Worm (Caenorhabditis elegans) whole organism, L1 larva: ENCODE data around the gene D1086.12.

ENCODE experiments used
- C16A3.4 ChIP-seq: fragments of 150-350 bp; optimal IDR thresholded peaks from 2 replicates; lab custom pipeline; 2014; ENCODE audit warnings: missing biosample characterization, missing genetic modification characterization
- F16B12.6 ChIP-seq: fragments of 150-350 bp; optimal IDR thresholded peaks from 2 replicates; lab custom pipeline; 2014; ENCODE audit warnings: missing biosample characterization, missing genetic modification characterization
- aha-1 ChIP-seq: fragments of 150-350 bp; optimal IDR thresholded peaks from 2 replicates; lab custom pipeline; 2014; ENCODE audit warnings: missing biosample characterization, missing genetic modification characterization
- alr-1 ChIP-seq: fragments of 200-800 bp; sonication (Bioruptor generic); optimal IDR thresholded peaks from 2 replicates; lab custom pipeline; 2018; ENCODE audit warnings: borderline replicate concordance, mild to moderate bottlenecking, missing genetic modification characterization, missing compliant biosample characterization
- aly-2 ChIP-seq: fragments of 150-350 bp; optimal IDR thresholded peaks from 2 replicates; lab custom pipeline; 2014; ENCODE audit warnings: missing biosample characterization, missing genetic modification characterization
- blmp-1 ChIP-seq: fragments of 150-350 bp; optimal IDR thresholded peaks from 2 replicates; lab custom pipeline; 2014; ENCODE audit warnings: missing biosample characterization, missing genetic modification characterization
- ceh-8 ChIP-seq: fragments of 200-800 bp; sonication (Bioruptor generic); optimal IDR thresholded peaks from 2 replicates; lab custom pipeline; 2018; ENCODE audit warnings: mild to moderate bottlenecking, missing genetic modification characterization, moderate library complexity, missing compliant biosample characterization
- ceh-90 ChIP-seq: sonication (generic microtip); optimal IDR thresholded peaks from 2 replicates; lab custom pipeline; 2016; ENCODE audit warnings: missing genetic modification characterization, missing compliant biosample characterization
- ces-1 ChIP-seq: fragments of 150-350 bp; optimal IDR thresholded peaks from 2 replicates; lab custom pipeline; 2014; ENCODE audit warnings: missing biosample characterization, missing genetic modification reagents, missing genetic modification characterization
- efl-3 ChIP-seq: fragments of 200-800 bp; sonication (Bioruptor generic); optimal IDR thresholded peaks from 2 replicates; lab custom pipeline; 2018; ENCODE audit warnings: mild to moderate bottlenecking, missing genetic modification characterization, missing compliant biosample characterization
- egl-13 ChIP-seq: sonication (generic microtip); optimal IDR thresholded peaks from 2 replicates; lab custom pipeline; 2016; ENCODE audit warnings: missing genotype, missing genetic modification reagents, missing genetic modification characterization, missing compliant biosample characterization
- egl-27 ChIP-seq, 2 experiments: fragments of 150-350 bp in 1 of 2; sonication (generic microtip); optimal IDR thresholded peaks; 3 replicates each; lab custom pipeline; 2017 to 2018; ENCODE audit warnings: missing biosample characterization in 2 of 2, missing genetic modification characterization in 2 of 2, missing genetic modification reagents in 2 of 2
- elt-3 ChIP-seq, 6 experiments: fragments of 150-350 bp in 1 of 6; sonication (generic microtip); optimal IDR thresholded peaks; 2 replicates each; lab custom pipeline; 2017 to 2018; ENCODE audit warnings: missing biosample characterization in 6 of 6, missing genetic modification characterization in 6 of 6, inconsistent platforms in 1 of 6
- hpl-2 ChIP-seq: fragments of 150-350 bp; optimal IDR thresholded peaks from 2 replicates; lab custom pipeline; 2014; ENCODE audit warnings: missing biosample characterization, missing genetic modification reagents, missing genetic modification characterization
- irx-1 ChIP-seq: sonication (generic microtip); optimal IDR thresholded peaks from 2 replicates; lab custom pipeline; 2016; ENCODE audit warnings: missing genetic modification characterization, missing compliant biosample characterization
- lin-15B ChIP-seq: fragments of 150-350 bp; sonication (generic microtip); optimal IDR thresholded peaks from 3 replicates; lab custom pipeline; 2014; ENCODE audit warnings: missing biosample characterization, missing genetic modification characterization
- mab-9 ChIP-seq: fragments of 200-800 bp; sonication (Bioruptor generic); IDR thresholded peaks from 2 replicates; pipeline ENCODE4 v1.3.6; 2022; ENCODE audit warnings: missing genetic modification reagents, missing genetic modification characterization, missing compliant biosample characterization
- mef-2 ChIP-seq: fragments of 150-350 bp; optimal IDR thresholded peaks from 2 replicates; lab custom pipeline; 2014; ENCODE audit warnings: missing biosample characterization, missing genetic modification characterization
- nhr-11 ChIP-seq: fragments of 150-350 bp; optimal IDR thresholded peaks from 2 replicates; lab custom pipeline; 2014; ENCODE audit warnings: missing biosample characterization, missing genetic modification characterization
- nhr-12 ChIP-seq: sonication (generic microtip); optimal IDR thresholded peaks from 2 replicates; lab custom pipeline; 2017; ENCODE audit warnings: missing biosample characterization, missing genetic modification characterization
- nhr-19 ChIP-seq: fragments of 200-800 bp; sonication (Bioruptor generic); conservative IDR thresholded peaks from 2 replicates; pipeline ENCODE4 v1.3.6; 2022; ENCODE audit warnings: missing genetic modification characterization, missing compliant biosample characterization
- nhr-20 ChIP-seq: sonication (generic microtip); optimal IDR thresholded peaks from 2 replicates; lab custom pipeline; 2016; ENCODE audit warnings: mild to moderate bottlenecking, missing genetic modification characterization, missing compliant biosample characterization
- nhr-237 ChIP-seq: fragments of 150-350 bp; optimal IDR thresholded peaks from 2 replicates; lab custom pipeline; 2014; ENCODE audit warnings: missing biosample characterization, missing genetic modification characterization
- nhr-71 ChIP-seq: sonication (generic microtip); optimal IDR thresholded peaks from 2 replicates; lab custom pipeline; 2016; ENCODE audit warnings: mild to moderate bottlenecking, missing genetic modification characterization, moderate library complexity, missing compliant biosample characterization
- nhr-77 ChIP-seq: fragments of 150-350 bp; optimal IDR thresholded peaks from 2 replicates; lab custom pipeline; 2014; ENCODE audit warnings: missing biosample characterization, missing genetic modification characterization
- nhr-84 ChIP-seq: sonication (generic microtip); optimal IDR thresholded peaks from 2 replicates; lab custom pipeline; 2017; ENCODE audit warnings: missing biosample characterization, missing genetic modification characterization
- nhr-85 ChIP-seq: sonication (generic microtip); peaks from one replicate; lab custom pipeline; 2016; ENCODE audit warnings: missing genetic modification characterization, inconsistent platforms, missing compliant biosample characterization
- pag-3 ChIP-seq: sonication (generic microtip); optimal IDR thresholded peaks from 2 replicates; lab custom pipeline; 2017; ENCODE audit warnings: missing genetic modification characterization, mild to moderate bottlenecking, missing compliant biosample characterization, antibody characterized with exemption, borderline replicate concordance; ENCODE audit not compliant: insufficient read depth
- pqm-1 ChIP-seq: sonication (generic microtip); optimal IDR thresholded peaks from 3 replicates; lab custom pipeline; 2017; ENCODE audit warnings: missing biosample characterization, missing genetic modification characterization
- skn-1 ChIP-seq: fragments of 150-350 bp; optimal IDR thresholded peaks from 2 replicates; lab custom pipeline; 2014; ENCODE audit warnings: missing biosample characterization, missing genetic modification characterization
- snu-23 ChIP-seq: sonication (generic microtip); optimal IDR thresholded peaks from 2 replicates; lab custom pipeline; 2016; ENCODE audit warnings: missing genetic modification characterization, missing compliant biosample characterization
- sup-37 ChIP-seq: fragments of 200-800 bp; sonication (Bioruptor generic); optimal IDR thresholded peaks from 2 replicates; lab custom pipeline; 2018; ENCODE audit warnings: mild to moderate bottlenecking, missing genetic modification characterization, missing compliant biosample characterization
- unc-30 ChIP-seq: sonication (generic microtip); optimal IDR thresholded peaks from 2 replicates; lab custom pipeline; 2017; ENCODE audit warnings: missing biosample characterization, missing genetic modification characterization
- unc-86 ChIP-seq: sonication (generic microtip); optimal IDR thresholded peaks from 2 replicates; lab custom pipeline; 2016; ENCODE audit warnings: missing genetic modification characterization, missing compliant biosample characterization
- unc-98 ChIP-seq: fragments of 200-800 bp; sonication (Bioruptor generic); IDR thresholded peaks from 2 replicates; pipeline ENCODE4 v1.3.6; 2022; ENCODE audit warnings: missing genetic modification characterization, missing compliant biosample characterization
- xbp-1 ChIP-seq: sonication (generic microtip); optimal IDR thresholded peaks from 2 replicates; lab custom pipeline; 2016; ENCODE audit warnings: missing genetic modification characterization, missing compliant biosample characterization

D1086.12 gene

DNA sequence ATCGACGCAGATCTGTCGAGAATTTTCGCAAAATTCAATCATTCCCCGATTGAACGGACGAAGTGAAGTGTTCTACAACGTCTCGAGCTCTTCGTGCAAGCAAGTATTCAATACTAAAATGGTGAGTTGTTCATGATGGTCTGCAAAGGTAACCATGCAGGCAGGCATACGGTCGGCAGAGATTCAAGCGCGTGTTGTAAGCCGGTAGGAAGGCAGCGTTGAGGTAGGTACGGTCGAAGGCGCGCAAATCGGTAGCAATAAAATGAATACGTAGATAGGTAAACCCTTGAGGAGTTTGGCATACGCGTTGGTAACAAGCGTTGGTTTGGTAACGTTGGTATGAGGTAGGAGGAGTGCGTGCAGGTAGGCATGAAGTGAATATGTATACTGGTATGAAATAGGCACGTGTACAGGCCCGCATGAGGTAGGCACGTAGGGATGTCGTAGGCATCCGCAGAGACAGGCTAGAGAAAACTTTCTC is 33.1 kb upstream of the D1086.12 start, which contains the start of gene D1086.17:
D1086.17 (plus strand) TSS at position 51 of the 481 bp plus-strand sequence.
- TF ChIP-seq blmp-1 (tag; lab: Kevin White, UChicago) (no peak), unc-86 (tag; lab: Kevin White, UChicago) (no peak), efl-3 (GFP tag; lab: Kevin White, UChicago) (no peak), nhr-12 (no peak), pqm-1 (tag; lab: Kevin White, UChicago) (no peak), ceh-90 (tag; lab: Kevin White, UChicago) (no peak), pag-3 (no peak), nhr-237 (no peak), nhr-77 (tag; lab: Kevin White, UChicago) (no peak), unc-98 (GFP tag; lab: Robert Waterston, UW) (no peak), lin-15B (no peak), aha-1 (tag; lab: Kevin White, UChicago) (no peak)
- TF ChIP-seq, all 84 proteins: peak for 0

DNA sequence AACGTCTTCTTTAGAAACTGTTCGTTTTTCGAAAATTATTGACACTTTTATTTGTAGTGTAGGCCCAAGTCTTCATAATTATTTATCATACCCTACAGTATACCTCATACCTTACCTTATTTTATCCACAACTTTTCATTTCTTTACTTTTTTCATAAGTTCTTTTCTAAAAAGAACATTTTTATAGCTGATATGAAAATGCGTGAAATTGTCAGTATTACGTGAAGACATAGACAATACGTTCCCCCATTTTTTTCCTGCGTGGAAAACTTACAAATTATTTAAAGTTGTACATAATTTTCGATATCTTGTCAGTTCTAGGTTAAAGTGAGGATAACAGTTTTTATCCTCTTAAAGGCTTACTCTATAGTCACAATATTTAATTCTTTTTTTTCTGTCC is 31.1 kb upstream of the D1086.12 start:
- TF ChIP-seq alr-1 (tag; lab: Kevin White, UChicago) (no peak), nhr-11 (no peak), nhr-71 (tag; lab: Kevin White, UChicago) (no peak), nhr-85 (tag; lab: Kevin White, UChicago) (no peak), nhr-237 (no peak), hpl-2 (GFP tag; lab: Kevin White, UChicago) (no peak), elt-3 (tag; optimal IDR thresholded peaks at IDR 0.05; lab: Kevin White, UChicago) (no peak), irx-1 (tag; lab: Kevin White, UChicago) (no peak)

ce11 chrV:14074160-14074559 is 26.8 kb upstream of the D1086.12 start, which contains the start of gene D1086.11:
Gene D1086.11 (plus strand): TSS chrV:14074460.
- TF ChIP-seq aha-1 (tag; lab: Kevin White, UChicago) = no peak

ce11 chrV:14079501-14079900 is 21.5 kb upstream of the D1086.12 start, which contains the start of gene D1086.6:
Gene D1086.6 (plus strand): TSS chrV:14079801.
- TF ChIP-seq nhr-20 (tag; lab: Kevin White, UChicago) (no peak), ces-1 (GFP tag; lab: Kevin White, UChicago) (no peak), snu-23 (GFP tag; lab: Kevin White, UChicago) (no peak), ceh-8 (no peak), egl-13 (tag; lab: Kevin White, UChicago) (no peak), C16A3.4 (tag; lab: Kevin White, UChicago) (no peak)

DNA sequence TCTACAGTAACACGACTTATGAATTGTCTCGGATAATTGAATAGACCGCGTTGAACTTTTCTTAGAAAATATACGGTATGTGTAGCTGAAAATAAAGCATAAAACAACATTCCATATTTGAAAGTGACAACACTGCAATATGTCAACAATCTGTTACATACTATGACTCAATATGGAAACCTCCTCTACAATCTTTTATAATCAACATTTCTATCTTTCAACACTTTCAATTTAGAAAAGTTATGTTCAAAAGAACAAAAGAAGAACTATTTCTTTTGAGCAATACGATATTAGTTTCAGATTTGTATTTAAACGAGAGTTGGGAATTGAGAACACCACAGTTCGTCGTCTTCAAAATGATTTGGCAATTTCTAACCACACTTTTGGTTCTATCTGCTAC is 18.5 kb upstream of the D1086.12 start, which contains the start of gene D1086.10:
D1086.10 (plus strand) TSS at position 301 of the 400 bp plus-strand sequence.
- no peak for TF ChIP-seq unc-30
- no peak for TF ChIP-seq egl-27 (tag; optimal IDR thresholded peaks at IDR 0.05; lab: Kevin White, UChicago)
- no peak for TF ChIP-seq unc-98 (GFP tag; lab: Robert Waterston, UW)

ce11 chrV:14083970-14084369 is 17.0 kb upstream of the D1086.12 start, which contains the start of gene D1086.7:
Gene D1086.7 (plus strand): TSS chrV:14084270.
- TF ChIP-seq aly-2 (tag; lab: Kevin White, UChicago) (no peak), xbp-1 (no peak), nhr-84 (tag; lab: Kevin White, UChicago) (no peak), irx-1 (tag; lab: Kevin White, UChicago) (no peak), mab-9 (GFP tag; lab: Robert Waterston, UW) (no peak), mef-2 (tag; lab: Kevin White, UChicago) (no peak), nhr-20 (tag; lab: Kevin White, UChicago) (no peak), nhr-19 (GFP tag; lab: Robert Waterston, UW) (no peak), nhr-85 (tag; lab: Kevin White, UChicago) (no peak), F16B12.6 (tag; lab: Kevin White, UChicago) (no peak), sup-37 (GFP tag; lab: Kevin White, UChicago) (no peak), skn-1 (no peak), elt-3 (tag; optimal IDR thresholded peaks at IDR 0.05; lab: Kevin White, UChicago) (no peak), nhr-71 (tag; lab: Kevin White, UChicago) (no peak), ceh-90 (tag; lab: Kevin White, UChicago) (no peak), egl-27 (tag; optimal IDR thresholded peaks at IDR 0.05; lab: Kevin White, UChicago) (no peak)
